Worm (Caenorhabditis elegans) whole organism, L4 larva: ENCODE results near the gene C55A6.11.

Experiments used
- ceh-28 ChIP-seq: fragments of 150-350 bp; optimal IDR thresholded peaks from 2 replicates; lab custom pipeline; 2014; ENCODE audit warnings: missing biosample characterization, missing genetic modification reagents, missing genetic modification characterization
- ceh-32 ChIP-seq: sonication (generic microtip); optimal IDR thresholded peaks from 2 replicates; lab custom pipeline; 2016; ENCODE audit warnings: mild to moderate bottlenecking, missing genetic modification characterization, missing compliant biosample characterization; ENCODE audit not compliant: poor library complexity
- dmd-6 ChIP-seq: fragments of 200-800 bp; sonication (Bioruptor generic); IDR thresholded peaks from 2 replicates; pipeline ENCODE4 v1.3.6; 2022; ENCODE audit warnings: missing genetic modification reagents, missing genetic modification characterization, missing compliant biosample characterization
- dmd-8 ChIP-seq: fragments of 200-800 bp; sonication (Bioruptor generic); IDR thresholded peaks from 2 replicates; pipeline ENCODE4 v1.3.6; 2022; ENCODE audit warnings: missing genetic modification characterization, missing compliant biosample characterization
- fkh-10 ChIP-seq: fragments of 150-350 bp; optimal IDR thresholded peaks from 2 replicates; lab custom pipeline; 2014; ENCODE audit warnings: missing biosample characterization, missing genetic modification reagents, missing genetic modification characterization
- hlh-30 ChIP-seq: sonication (generic microtip); optimal IDR thresholded peaks from 2 replicates; lab custom pipeline; 2017; ENCODE audit warnings: antibody characterized with exemption, mild to moderate bottlenecking, missing genetic modification characterization, missing compliant biosample characterization; ENCODE audit not compliant: insufficient read depth
- lin-1 ChIP-seq: fragments of 200-800 bp; sonication (Bioruptor generic); IDR thresholded peaks from 2 replicates; pipeline ENCODE4 v1.3.6; 2022; ENCODE audit warnings: missing genetic modification reagents, missing genetic modification characterization, missing compliant biosample characterization
- mdl-1 ChIP-seq, 2 experiments: fragments of 150-350 bp in 1 of 2; sonication (generic microtip) in 1 of 2; optimal IDR thresholded peaks; 2 replicates each; lab custom pipeline; 2014 to 2017; ENCODE audit warnings: missing biosample characterization in 2 of 2, missing genetic modification characterization in 2 of 2
- mxl-3 ChIP-seq: fragments of 200-800 bp; sonication (Bioruptor generic); optimal IDR thresholded peaks from 2 replicates; lab custom pipeline; 2018; ENCODE audit warnings: mild to moderate bottlenecking, missing genetic modification characterization, missing compliant biosample characterization
- nhr-28 ChIP-seq: fragments of 150-350 bp; optimal IDR thresholded peaks from 2 replicates; lab custom pipeline; 2014; ENCODE audit warnings: missing biosample characterization, missing genetic modification characterization
- pha-4 ChIP-seq, 2 experiments: fragments of 150-350 bp in 1 of 2; fragments of 200-800 bp in 1 of 2; sonication (Bioruptor generic) in 1 of 2; IDR thresholded peaks in 1 of 2; optimal IDR thresholded peaks in 1 of 2; 2 replicates each; pipeline versions ENCODE4 v1.3.6 to Lab custom; 2014 to 2022; ENCODE audit warnings: missing genetic modification characterization in 2 of 2, missing genetic modification reagents in 2 of 2, missing biosample characterization in 1 of 2, missing compliant biosample characterization in 1 of 2
- vab-7 ChIP-seq: fragments of 200-800 bp; sonication (Bioruptor generic); IDR thresholded peaks from 2 replicates; pipeline ENCODE4 v1.3.6; 2022; ENCODE audit warnings: missing genetic modification reagents, missing genetic modification characterization, missing compliant biosample characterization
- ztf-7 ChIP-seq: fragments of 150-350 bp; optimal IDR thresholded peaks from 2 replicates; lab custom pipeline; 2014; ENCODE audit warnings: missing biosample characterization, missing genetic modification characterization

C55A6.11 gene

DNA sequence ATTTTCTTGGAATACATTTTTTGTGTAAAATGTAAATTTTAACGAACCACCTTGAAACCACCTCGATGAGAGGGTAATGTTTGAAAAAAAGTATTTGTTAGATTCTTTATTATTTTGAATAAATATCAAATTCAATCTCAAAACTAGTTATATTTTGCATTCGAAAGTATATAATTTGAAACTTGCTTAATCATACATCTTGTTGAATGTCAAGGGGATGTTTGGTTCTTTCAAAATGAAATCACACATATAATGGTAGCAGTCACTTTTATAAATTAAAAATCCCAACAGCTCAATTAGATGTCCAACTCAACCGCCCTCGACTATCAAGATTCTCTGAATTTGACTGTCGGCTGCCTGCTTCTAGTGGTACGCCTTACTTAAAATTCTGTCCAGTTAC is 44.3 kb downstream of the C55A6.11 start, which contains the start of gene srx-87:
Gene srx-87, plus strand, starts transcription at position 301 of the 400 bp plus-strand sequence.
- no peak for TF ChIP-seq fkh-10
- no peak for TF ChIP-seq lin-1

DNA sequence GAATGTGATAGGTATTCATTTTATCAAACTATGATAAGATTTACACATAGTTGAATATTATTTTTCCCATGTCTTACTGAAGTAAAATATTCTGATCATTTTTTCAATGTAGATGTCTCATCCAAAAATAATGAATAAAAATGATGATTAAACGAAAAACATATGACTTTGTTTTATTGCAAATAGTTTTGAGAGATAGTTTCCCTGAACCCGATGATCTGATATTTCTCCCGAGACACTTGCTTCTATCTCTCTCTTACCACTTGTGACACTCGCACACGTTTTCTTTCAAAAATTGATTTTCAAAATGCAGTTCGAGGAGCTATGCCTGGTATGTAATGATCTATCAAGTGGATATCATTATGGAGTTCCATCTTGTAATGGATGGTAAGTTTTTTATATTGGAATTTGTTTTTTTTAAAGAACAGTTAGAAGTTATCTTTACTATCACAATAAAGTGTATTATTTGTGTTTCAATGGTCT is 49.9 kb downstream of the C55A6.11 start, which contains the start of the genes nhr-101 and pms-2:
Gene nhr-101, plus strand, starts transcription at position 308 of the 483 bp plus-strand sequence.
Gene pms-2, minus strand, starts transcription at position 433 of the 483 bp plus-strand sequence.
- TF ChIP-seq hlh-30 (tag; lab: Kevin White, UChicago): peak; percentile 73
- peak; percentile 32 for TF ChIP-seq dmd-6
- TF ChIP-seq pha-4 (GFP tag; IDR thresholded peaks at IDR 0.05; lab: Robert Waterston, UW): no peak
- TF ChIP-seq pha-4 (tag; optimal IDR thresholded peaks at IDR 0.05; lab: Kevin White, UChicago): no peak
- peak in 1 of 2 experiments; percentile 53 for TF ChIP-seq mdl-1 (tag; optimal IDR thresholded peaks at IDR 0.05; lab: Kevin White, UChicago)
- TF ChIP-seq ceh-32 (tag; lab: Kevin White, UChicago): no peak
- TF ChIP-seq vab-7 (GFP tag; lab: Robert Waterston, UW): no peak
- TF ChIP-seq ceh-28 (tag; lab: Kevin White, UChicago): no peak
- peak; percentile 22 for TF ChIP-seq nhr-28 (tag; lab: Kevin White, UChicago)
- no peak for TF ChIP-seq dmd-8 (GFP tag; lab: Robert Waterston, UW)
- TF ChIP-seq mxl-3 (GFP tag; lab: Kevin White, UChicago): peak; percentile 61
- TF ChIP-seq ztf-7 (tag; lab: Kevin White, UChicago): no peak
- TF ChIP-seq, all 104 proteins: peak for 5
